Worm (Caenorhabditis elegans) whole organism, young adult: ENCODE results near the gene K02E2.6.

ENCODE experiments used
- B0261.1 ChIP-seq: sonication (generic microtip); optimal IDR thresholded peaks from 2 replicates; lab custom pipeline; 2016; ENCODE audit warnings: mild to moderate bottlenecking, missing genetic modification characterization, moderate library complexity, missing compliant biosample characterization
- C06A6.2 ChIP-seq: fragments of 200-800 bp; sonication (Bioruptor generic); conservative IDR thresholded peaks from 2 replicates; pipeline ENCODE4 v1.3.6; 2022; ENCODE audit warnings: missing genetic modification characterization, missing compliant biosample characterization
- aptf-3 ChIP-seq: fragments of 200-800 bp; sonication (Bioruptor generic); IDR thresholded peaks from 2 replicates; pipeline ENCODE4 v1.3.6; 2022; ENCODE audit warnings: missing genetic modification characterization, missing compliant biosample characterization
- ceh-100 ChIP-seq: fragments of 200-800 bp; sonication (Bioruptor generic); IDR thresholded peaks from 2 replicates; pipeline ENCODE4 v1.3.6; 2022; ENCODE audit warnings: missing genetic modification reagents, missing genetic modification characterization, missing compliant biosample characterization
- dpff-1 ChIP-seq: sonication (generic microtip); optimal IDR thresholded peaks from 2 replicates; lab custom pipeline; 2017; ENCODE audit warnings: mild to moderate bottlenecking, missing genetic modification characterization, missing compliant biosample characterization
- nhr-27 ChIP-seq: fragments of 200-800 bp; sonication (Bioruptor generic); optimal IDR thresholded peaks from 2 replicates; lab custom pipeline; 2018; ENCODE audit warnings: mild to moderate bottlenecking, missing genetic modification characterization, moderate library complexity, missing compliant biosample characterization
- nhr-90 ChIP-seq: sonication (generic microtip); optimal IDR thresholded peaks from 2 replicates; lab custom pipeline; 2016; ENCODE audit warnings: missing genotype, mild to moderate bottlenecking, missing genetic modification characterization, missing compliant biosample characterization
- snpc-1.1 ChIP-seq: sonication (generic microtip); optimal IDR thresholded peaks from 2 replicates; lab custom pipeline; 2017; ENCODE audit warnings: missing genetic modification characterization, mild to moderate bottlenecking, missing compliant biosample characterization, antibody characterized with exemption, moderate library complexity, missing genotype, missing genetic modification reagents; ENCODE audit not compliant: insufficient read depth
- somi-1 ChIP-seq: fragments of 200-800 bp; sonication (Bioruptor generic); optimal IDR thresholded peaks from 2 replicates; lab custom pipeline; 2018; ENCODE audit warnings: mild to moderate bottlenecking, missing genetic modification characterization, missing compliant biosample characterization
- unc-130 ChIP-seq: sonication (generic microtip); optimal IDR thresholded peaks from 2 replicates; lab custom pipeline; 2016; ENCODE audit warnings: missing genetic modification reagents, missing genetic modification characterization, missing compliant biosample characterization
- ztf-22 ChIP-seq: fragments of 200-800 bp; sonication (Bioruptor generic); optimal IDR thresholded peaks from 2 replicates; lab custom pipeline; 2018; ENCODE audit warnings: mild to moderate bottlenecking, missing genetic modification characterization, moderate library complexity, missing compliant biosample characterization

DNA sequence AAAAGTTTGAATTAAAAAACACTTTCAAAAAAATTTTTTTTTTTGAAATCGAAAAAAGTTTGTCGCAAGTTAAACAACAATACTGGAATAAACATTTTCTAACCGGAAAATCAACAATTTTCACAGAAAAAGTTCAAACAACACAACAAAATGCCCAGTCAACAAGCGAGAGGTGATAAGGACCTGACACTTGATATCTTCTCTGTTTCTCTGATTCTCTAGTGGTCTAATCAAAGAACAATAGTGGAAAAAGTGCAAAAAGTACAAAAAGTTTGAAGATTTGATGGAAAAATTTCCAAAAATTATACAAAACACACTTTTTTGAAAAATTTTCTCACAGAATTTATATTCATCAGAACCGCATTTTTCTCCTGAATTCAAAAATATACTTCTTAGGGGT lies 43.1 kb downstream of the K02E2.6 start:
- TF ChIP-seq B0261.1 (tag; lab: Kevin White, UChicago): no peak
- TF ChIP-seq nhr-90: no peak
- no peak for TF ChIP-seq nhr-27 (tag; lab: Kevin White, UChicago)
- no peak for TF ChIP-seq somi-1 (GFP tag; lab: Kevin White, UChicago)
- no peak for TF ChIP-seq unc-130 (GFP tag; lab: Kevin White, UChicago)
- no peak for TF ChIP-seq ceh-100
- TF ChIP-seq dpff-1: no peak
- no peak for TF ChIP-seq snpc-1.1
- TF ChIP-seq ztf-22 (GFP tag; lab: Kevin White, UChicago): no peak
- no peak for TF ChIP-seq aptf-3
- no peak for TF ChIP-seq C06A6.2 (GFP tag; lab: Robert Waterston, UW)
